Fruit fly (Drosophila melanogaster) whole organism, embryonic: ENCODE measurements around the gene Pp2A-29B.

ENCODE experiments used
- Asciz ChIP-seq: fragments of 200-800 bp; sonication (Bioruptor generic); optimal IDR thresholded peaks from 2 replicates; lab custom pipeline; 2017; ENCODE audit warnings: missing biosample characterization, mild to moderate bottlenecking, missing genetic modification characterization, missing genetic modification reagents
- Atf6 ChIP-seq: fragments of 200-800 bp; sonication (Bioruptor generic); IDR thresholded peaks from 2 replicates; pipeline ENCODE4 v1.3.6; 2022; ENCODE audit warnings: missing biosample characterization, missing genetic modification characterization
- CG11247 ChIP-seq: fragments of 200-800 bp; sonication (Bioruptor generic); IDR thresholded peaks from 2 replicates; pipeline ENCODE4 v1.3.6; 2022; ENCODE audit warnings: missing biosample characterization, missing genetic modification characterization
- CG12391 ChIP-seq: fragments of 200-800 bp; sonication (Bioruptor generic); optimal IDR thresholded peaks from 3 replicates; lab custom pipeline; 2018; ENCODE audit warnings: missing biosample characterization, mild to moderate bottlenecking, missing genetic modification characterization, moderate library complexity
- CG12942 ChIP-seq: fragments of 200-800 bp; sonication (Bioruptor generic); optimal IDR thresholded peaks from 3 replicates; lab custom pipeline; 2016; ENCODE audit warnings: missing biosample characterization, missing genetic modification characterization
- CG13296 ChIP-seq: fragments of 200-800 bp; sonication (Bioruptor generic); optimal IDR thresholded peaks from 3 replicates; lab custom pipeline; 2018; ENCODE audit warnings: missing biosample characterization, mild to moderate bottlenecking, missing genetic modification characterization
- CG18262 ChIP-seq: fragments of 200-800 bp; optimal IDR thresholded peaks from 3 replicates; lab custom pipeline; 2019; ENCODE audit warnings: missing biosample characterization, mild to moderate bottlenecking, missing genetic modification characterization, moderate library complexity
- CG2120 ChIP-seq: fragments of 200-800 bp; sonication (Bioruptor generic); optimal IDR thresholded peaks from 3 replicates; lab custom pipeline; 2016; ENCODE audit warnings: missing biosample characterization, missing genetic modification characterization
- CG2202 ChIP-seq: fragments of 200-800 bp; sonication (Bioruptor generic); optimal IDR thresholded peaks from 2 replicates; lab custom pipeline; 2018; ENCODE audit warnings: missing biosample characterization, mild to moderate bottlenecking, missing genetic modification characterization
- CG3163 ChIP-seq: fragments of 200-800 bp; sonication (Bioruptor generic); optimal IDR thresholded peaks from 3 replicates; lab custom pipeline; 2016; ENCODE audit warnings: missing biosample characterization, missing genetic modification characterization
- CG34376 ChIP-seq: fragments of 200-800 bp; sonication (Bioruptor generic); optimal IDR thresholded peaks from 2 replicates; lab custom pipeline; 2018; ENCODE audit warnings: missing biosample characterization, mild to moderate bottlenecking, missing genetic modification characterization
- CG7745 ChIP-seq: fragments of 200-800 bp; sonication (Bioruptor generic); optimal IDR thresholded peaks from 2 replicates; lab custom pipeline; 2018; ENCODE audit warnings: missing biosample characterization, mild to moderate bottlenecking, missing genetic modification characterization, moderate library complexity
- CG7963 ChIP-seq: fragments of 200-800 bp; sonication (Bioruptor generic); IDR thresholded peaks from 3 replicates; pipeline ENCODE4 v1.3.6; 2022; ENCODE audit warnings: missing biosample characterization, missing genetic modification characterization; ENCODE audit not compliant: partially characterized antibody
- CG8388 ChIP-seq: fragments of 200-800 bp; sonication (Bioruptor generic); optimal IDR thresholded peaks from 2 replicates; lab custom pipeline; 2019; ENCODE audit warnings: missing biosample characterization, mild to moderate bottlenecking, missing genetic modification characterization, moderate library complexity
- CHES-1-like ChIP-seq: fragments of 200-800 bp; sonication (Bioruptor generic); optimal IDR thresholded peaks from 2 replicates; lab custom pipeline; 2016; ENCODE audit warnings: missing biosample characterization, missing genetic modification characterization
- CkIIα-i1 ChIP-seq: fragments of 200-800 bp; sonication (Bioruptor generic); IDR thresholded peaks from 2 replicates; pipeline ENCODE4 v1.3.6; 2022; ENCODE audit warnings: missing biosample characterization, missing genetic modification characterization
- CoRest ChIP-seq: fragments of 200-800 bp; sonication (Bioruptor generic); optimal IDR thresholded peaks from 3 replicates; lab custom pipeline; 2018; ENCODE audit warnings: missing biosample characterization, mild to moderate bottlenecking, missing genetic modification characterization, moderate library complexity
- D ChIP-seq, 2 experiments: fragments of 200-800 bp in 1 of 2; fragments of >200 bp in 1 of 2; sonication (Bioruptor generic) in 1 of 2; optimal IDR thresholded peaks; 2 replicates in 1 of 2; 3 replicates in 1 of 2; lab custom pipeline; 2017; ENCODE audit warnings: mild to moderate bottlenecking in 1 of 2, missing biosample characterization in 1 of 2, missing genetic modification characterization in 1 of 2, missing genetic modification reagents in 1 of 2
- D19B ChIP-seq: fragments of 200-800 bp; sonication (Bioruptor generic); optimal IDR thresholded peaks from 2 replicates; lab custom pipeline; 2017; ENCODE audit warnings: missing biosample characterization, mild to moderate bottlenecking, missing genetic modification characterization
- Dfd ChIP-seq, 2 experiments: fragments of >200 bp; optimal IDR thresholded peaks; 2 replicates each; lab custom pipeline; 2017; ENCODE audit warnings: missing biosample characterization in 2 of 2, missing genetic modification characterization in 2 of 2
- Dip3 ChIP-seq: fragments of 200-800 bp; sonication (Bioruptor generic); optimal IDR thresholded peaks from 3 replicates; lab custom pipeline; 2016; ENCODE audit warnings: missing biosample characterization, missing genetic modification characterization
- Doc2 ChIP-seq: fragments of 200-800 bp; sonication (Bioruptor generic); IDR thresholded peaks from 2 replicates; pipeline ENCODE4 v1.3.6; 2022; ENCODE audit warnings: missing biosample characterization, missing genetic modification characterization
- HLH3B ChIP-seq: fragments of 200-800 bp; sonication (Bioruptor generic); IDR thresholded peaks from 2 replicates; pipeline ENCODE4 v1.3.6; 2022; ENCODE audit warnings: missing biosample characterization, missing genetic modification characterization
- HmgD ChIP-seq: fragments of 200-800 bp; sonication (Bioruptor generic); optimal IDR thresholded peaks from 3 replicates; lab custom pipeline; 2016; ENCODE audit warnings: missing biosample characterization, missing genetic modification characterization
- Six4 ChIP-seq: fragments of 200-800 bp; sonication (Bioruptor generic); optimal IDR thresholded peaks from 2 replicates; lab custom pipeline; 2016; ENCODE audit warnings: missing biosample characterization, missing genetic modification characterization
- Sox100B ChIP-seq: fragments of 200-800 bp; sonication (Bioruptor generic); optimal IDR thresholded peaks from 3 replicates; lab custom pipeline; 2018; ENCODE audit warnings: missing biosample characterization, mild to moderate bottlenecking, missing genetic modification characterization
- TFAM ChIP-seq: fragments of 200-800 bp; sonication (Bioruptor generic); optimal IDR thresholded peaks from 2 replicates; lab custom pipeline; 2017; ENCODE audit warnings: missing biosample characterization, missing genetic modification characterization, inconsistent platforms
- Taf1 ChIP-seq: fragments of 200-800 bp; sonication (Bioruptor generic); IDR thresholded peaks from 2 replicates; pipeline ENCODE4 v1.3.6; 2022; ENCODE audit warnings: missing biosample characterization, missing genetic modification characterization
- Xbp1 ChIP-seq: fragments of 200-800 bp; sonication (Bioruptor generic); optimal IDR thresholded peaks from 3 replicates; lab custom pipeline; 2016; ENCODE audit warnings: missing biosample characterization, mild to moderate bottlenecking, missing genetic modification characterization
- Xrp1 ChIP-seq: fragments of 200-800 bp; sonication (Bioruptor generic); IDR thresholded peaks from 2 replicates; pipeline ENCODE4 v1.3.6; 2022; ENCODE audit warnings: missing biosample characterization, missing genetic modification characterization
- abd-A ChIP-seq: fragments of 200-800 bp; sonication (Bioruptor generic); optimal IDR thresholded peaks from 3 replicates; lab custom pipeline; 2019; ENCODE audit warnings: missing biosample characterization, mild to moderate bottlenecking, missing genetic modification characterization, moderate library complexity
- ara ChIP-seq: fragments of 200-800 bp; sonication (Bioruptor generic); IDR thresholded peaks from 2 replicates; pipeline ENCODE4 v1.3.6; 2022; ENCODE audit warnings: missing biosample characterization, missing genetic modification characterization
- br ChIP-seq: fragments of >200 bp; optimal IDR thresholded peaks from 2 replicates; lab custom pipeline; 2017
- ci ChIP-seq: fragments of 200-800 bp; sonication (Bioruptor generic); IDR thresholded peaks from 3 replicates; pipeline ENCODE4 v1.3.6; 2022; ENCODE audit warnings: missing biosample characterization, missing genetic modification characterization
- dysf ChIP-seq: fragments of 200-800 bp; sonication (Bioruptor generic); IDR thresholded peaks from 3 replicates; pipeline ENCODE4 v1.3.6; 2022; ENCODE audit warnings: missing biosample characterization, missing genetic modification characterization
- fu2 ChIP-seq: fragments of 200-800 bp; sonication (Bioruptor generic); optimal IDR thresholded peaks from 2 replicates; lab custom pipeline; 2016; ENCODE audit warnings: missing biosample characterization, missing genetic modification characterization
- gt ChIP-seq: fragments of 200-800 bp; sonication (Bioruptor generic); IDR thresholded peaks from 2 replicates; pipeline ENCODE4 v1.3.6; 2022; ENCODE audit warnings: missing biosample characterization, missing genetic modification characterization
- h ChIP-seq: fragments of >200 bp; optimal IDR thresholded peaks from 2 replicates; lab custom pipeline; 2017
- onecut ChIP-seq: fragments of 200-800 bp; sonication (Bioruptor generic); IDR thresholded peaks from 2 replicates; pipeline ENCODE4 v1.3.6; 2022; ENCODE audit warnings: missing biosample characterization, missing genetic modification characterization
- p53 ChIP-seq: fragments of 200-800 bp; sonication (Bioruptor generic); optimal IDR thresholded peaks from 2 replicates; lab custom pipeline; 2016; ENCODE audit warnings: missing biosample characterization, missing genetic modification characterization
- pros ChIP-seq: fragments of 200-800 bp; sonication (Bioruptor generic); optimal IDR thresholded peaks from 3 replicates; lab custom pipeline; 2019; ENCODE audit warnings: missing biosample characterization, mild to moderate bottlenecking, missing genetic modification characterization, moderate library complexity
- ro ChIP-seq: fragments of 200-800 bp; sonication (Bioruptor generic); IDR thresholded peaks from 2 replicates; pipeline ENCODE4 v1.3.6; 2022; ENCODE audit warnings: missing biosample characterization, missing genetic modification characterization
- sens ChIP-seq: fragments of 200-800 bp; sonication (Bioruptor generic); peaks from one replicate; lab custom pipeline; 2016; ENCODE audit warnings: missing biosample characterization, missing genetic modification characterization
- stwl ChIP-seq: fragments of 200-800 bp; sonication (Bioruptor generic); optimal IDR thresholded peaks from 3 replicates; lab custom pipeline; 2018; ENCODE audit warnings: missing biosample characterization, mild to moderate bottlenecking, missing genetic modification characterization, moderate library complexity
- tll ChIP-seq, 2 experiments: fragments of 200-800 bp in 1 of 2; fragments of >200 bp in 1 of 2; sonication (Bioruptor generic) in 1 of 2; optimal IDR thresholded peaks; 2 replicates each; lab custom pipeline; 2017 to 2019; ENCODE audit warnings: missing biosample characterization in 2 of 2, missing genetic modification characterization in 2 of 2, mild to moderate bottlenecking in 1 of 2, moderate library complexity in 1 of 2
- toy ChIP-seq: fragments of 200-800 bp; sonication (Bioruptor generic); IDR thresholded peaks from 2 replicates; pipeline ENCODE4 v1.3.6; 2022; ENCODE audit warnings: missing biosample characterization, missing genetic modification characterization
- wdn ChIP-seq: fragments of 200-800 bp; sonication (Bioruptor generic); IDR thresholded peaks from 2 replicates; pipeline ENCODE4 v1.3.6; 2022; ENCODE audit warnings: missing biosample characterization, missing genetic modification characterization

Gene Pp2A-29B

dm6 chr2L:8364006-8364956, 1.6 kb upstream of the Pp2A-29B start, which contains the start of the genes RpS13 and CSN8 (continued):
- no peak for TF ChIP-seq h (lab: Kevin White, UChicago)
- TF ChIP-seq p53: no peak
- TF ChIP-seq CG12391 (tag; lab: Kevin White, UChicago): peak; percentile 41
- TF ChIP-seq ara (GFP tag; lab: Robert Waterston, UW): no peak
- no peak for TF ChIP-seq CG12942 (GFP tag; lab: Kevin White, UChicago)
- TF ChIP-seq toy (GFP tag; lab: Robert Waterston, UW): no peak
- TF ChIP-seq Sox100B (GFP tag; lab: Kevin White, UChicago): no peak
- TF ChIP-seq CG11247 (GFP tag; lab: Robert Waterston, UW): no peak
- no peak for TF ChIP-seq Doc2 (GFP tag; lab: Robert Waterston, UW)
- no peak for TF ChIP-seq CG7745 (tag; lab: Kevin White, UChicago)
- 0 out of 3 replicates have a peak, but pooled peaks have one; percentile 15 for TF ChIP-seq ci
- TF ChIP-seq Atf6: peak; percentile 45; the same call in 1 of the 2 replicates
- TF ChIP-seq CG3163 (GFP tag; lab: Kevin White, UChicago): no peak
- no peak for TF ChIP-seq Taf1 (GFP tag; lab: Robert Waterston, UW)
- TF ChIP-seq ro (GFP tag; lab: Robert Waterston, UW): no peak
- peak; percentile 7 for TF ChIP-seq Dip3 (GFP tag; lab: Kevin White, UChicago)
- TF ChIP-seq tll (GFP tag; optimal IDR thresholded peaks at IDR 0.05; lab: Kevin White, UChicago): no peak
- no peak for TF ChIP-seq Dfd (GFP tag; optimal IDR thresholded peaks at IDR 0.05; lab: Kevin White, UChicago)
- TF ChIP-seq br (lab: Kevin White, UChicago): no peak
- peak; percentile 38 for TF ChIP-seq CG18262
- TF ChIP-seq onecut (GFP tag; lab: Robert Waterston, UW): no peak
- TF ChIP-seq wdn (GFP tag; lab: Robert Waterston, UW): no peak
- TF ChIP-seq stwl (tag; lab: Kevin White, UChicago): peak; percentile 85
- peak; percentile 82 for TF ChIP-seq sens
- peak; percentile 8 for TF ChIP-seq CHES-1-like (GFP tag; lab: Kevin White, UChicago)
- TF ChIP-seq dysf (GFP tag; lab: Robert Waterston, UW): no peak
- TF ChIP-seq TFAM (GFP tag; lab: Kevin White, UChicago): no peak
- no peak for TF ChIP-seq Six4 (GFP tag; lab: Kevin White, UChicago)
- TF ChIP-seq Xbp1 (GFP tag; lab: Kevin White, UChicago): no peak

dm6 chr2L:8370364-8371326, 4.8 kb downstream of the Pp2A-29B start, which contains the start of gene CG17292:
Gene CG17292, plus strand, starts transcription at chr2L:8370454.
- TF ChIP-seq CG2120 (GFP tag; lab: Kevin White, UChicago) (peak; percentile 60), CG2202 (tag; lab: Kevin White, UChicago) (no peak), CoRest (tag; lab: Kevin White, UChicago) (peak; percentile 16), Xrp1 (GFP tag; lab: Robert Waterston, UW) (peak; percentile 63), CG8388 (no peak), CkIIα-i1 (GFP tag; lab: Robert Waterston, UW) (no peak), abd-A (tag; lab: Kevin White, UChicago) (peak; percentile 91), D19B (GFP tag; lab: Kevin White, UChicago) (no peak), D (optimal IDR thresholded peaks at IDR 0.05; lab: Kevin White, UChicago) (no peak), D (GFP tag; optimal IDR thresholded peaks at IDR 0.05; lab: Kevin White, UChicago) (no peak), CG7963 (peak; percentile 90), fu2 (no peak), CG34376 (GFP tag; lab: Kevin White, UChicago) (peak; percentile 79), pros (GFP tag; lab: Kevin White, UChicago) (no peak), HLH3B (GFP tag; lab: Robert Waterston, UW) (peak; percentile 60), CG13296 (GFP tag; lab: Kevin White, UChicago) (peak; percentile 54), HmgD (GFP tag; lab: Kevin White, UChicago) (peak; percentile 16), Asciz (GFP tag; lab: Kevin White, UChicago) (peak; percentile 23), gt (GFP tag; lab: Robert Waterston, UW) (no peak)
